Fruit fly (Drosophila melanogaster): ENCODE results near the gene CG7991.

CG7991 gene

dm6 chr3L:1702367-1702927, 27.9 kb downstream of the CG7991 start, which contains the start of gene CG13931:
CG13931 (minus strand) TSS chr3L:1702407.
- peak; percentile 29 for TF ChIP-seq Sp1 (GFP tag; optimal IDR thresholded peaks at IDR 0.05)
- no peak for TF ChIP-seq sage (GFP tag; optimal IDR thresholded peaks at IDR 0.05)
- peak; percentile 13 for TF ChIP-seq dmrt93B (GFP tag; optimal IDR thresholded peaks at IDR 0.05)
- peak in 1 of 2 experiments; percentile 41 for TF ChIP-seq foxo (GFP tag; optimal IDR thresholded peaks at IDR 0.05)
- TF ChIP-seq h (GFP tag; optimal IDR thresholded peaks at IDR 0.05), result peak; percentile 28
- TF ChIP-seq dl (GFP tag; optimal IDR thresholded peaks at IDR 0.05; ENCODE audit: insufficient read depth in 1 of 2, partially characterized antibody in 2 of 2), result no peak
- peak; percentile 28 for TF ChIP-seq br (GFP tag; optimal IDR thresholded peaks at IDR 0.05)
- no peak for TF ChIP-seq Hnf4 (GFP tag; optimal IDR thresholded peaks at IDR 0.05)
- TF ChIP-seq OdsH (GFP tag; optimal IDR thresholded peaks at IDR 0.05), result peak; percentile 16
- TF ChIP-seq Dif (GFP tag; optimal IDR thresholded peaks at IDR 0.05; ENCODE audit: partially characterized antibody), result no peak
- no peak for TF ChIP-seq CG32264 (GFP tag; optimal IDR thresholded peaks at IDR 0.05)
- peak; percentile 22 for TF ChIP-seq HLH106 (tag; optimal IDR thresholded peaks at IDR 0.05)
- peak; percentile 31 for TF ChIP-seq rgr (GFP tag; optimal IDR thresholded peaks at IDR 0.05)
- peak; percentile 16 for TF ChIP-seq fru (GFP tag; optimal IDR thresholded peaks at IDR 0.05)
- TF ChIP-seq ey (GFP tag; optimal IDR thresholded peaks at IDR 0.05), result peak; percentile 31

- TF ChIP-seq CG9705 (GFP tag; optimal IDR thresholded peaks at IDR 0.05), result no peak
- no peak for TF ChIP-seq Jra (GFP tag; optimal IDR thresholded peaks at IDR 0.05)
Observed at dm6 chr3L:1709161-1709560, 34.7 kb downstream of the CG7991 start.

- TF ChIP-seq Rel (GFP tag; optimal IDR thresholded peaks at IDR 0.05) (no peak), Rel (tag; optimal IDR thresholded peaks at IDR 0.05) (no peak), sv (GFP tag; optimal IDR thresholded peaks at IDR 0.05) (no peak), Abd-B (GFP tag; optimal IDR thresholded peaks at IDR 0.05) (no peak), foxo (GFP tag; optimal IDR thresholded peaks at IDR 0.05) (peak in 1 of 2 experiments; percentile 25), Dif (GFP tag; optimal IDR thresholded peaks at IDR 0.05; ENCODE audit: partially characterized antibody) (no peak), Dfd (GFP tag; optimal IDR thresholded peaks at IDR 0.05) (no peak), lola (GFP tag; optimal IDR thresholded peaks at IDR 0.05) (no peak), fru (GFP tag; optimal IDR thresholded peaks at IDR 0.05) (peak; percentile 50), Myc (optimal IDR thresholded peaks at IDR 0.05) (no peak), pan (optimal IDR thresholded peaks at IDR 0.05) (no peak), Hr78 (GFP tag; optimal IDR thresholded peaks at IDR 0.05) (no peak), Mio (GFP tag; optimal IDR thresholded peaks at IDR 0.05) (no peak), ey (GFP tag; optimal IDR thresholded peaks at IDR 0.05) (peak; percentile 45), OdsH (GFP tag; optimal IDR thresholded peaks at IDR 0.05) (peak; percentile 10), sage (GFP tag; optimal IDR thresholded peaks at IDR 0.05) (no peak), N (GFP tag; optimal IDR thresholded peaks at IDR 0.05) (no peak), Hnf4 (GFP tag; optimal IDR thresholded peaks at IDR 0.05) (no peak), brk (GFP tag; optimal IDR thresholded peaks at IDR 0.05) (no peak), tai (GFP tag; optimal IDR thresholded peaks at IDR 0.05) (no peak), CG9705 (GFP tag; optimal IDR thresholded peaks at IDR 0.05) (no peak), dmrt93B (GFP tag; optimal IDR thresholded peaks at IDR 0.05) (no peak), usp (GFP tag; optimal IDR thresholded peaks at IDR 0.05) (no peak), Sp1 (GFP tag; optimal IDR thresholded peaks at IDR 0.05) (peak; percentile 2), GATAd (GFP tag; optimal IDR thresholded peaks at IDR 0.05) (no peak), Jra (GFP tag; optimal IDR thresholded peaks at IDR 0.05) (no peak), woc (GFP tag; optimal IDR thresholded peaks at IDR 0.05) (peak; percentile 13), dsf (GFP tag; optimal IDR thresholded peaks at IDR 0.05; ENCODE audit: borderline replicate concordance) (no peak), jim (GFP tag; optimal IDR thresholded peaks at IDR 0.05) (no peak), psq (GFP tag; optimal IDR thresholded peaks at IDR 0.05) (no peak), rgr (GFP tag; optimal IDR thresholded peaks at IDR 0.05) (peak; percentile 24), h (GFP tag; optimal IDR thresholded peaks at IDR 0.05) (peak; percentile 52), br (GFP tag; optimal IDR thresholded peaks at IDR 0.05) (peak; percentile 22), HLH106 (tag; optimal IDR thresholded peaks at IDR 0.05) (peak; percentile 29)
Observed at dm6 chr3L:1710562-1710961, 36.1 kb downstream of the CG7991 start.

- TF ChIP-seq Abd-B (GFP tag; optimal IDR thresholded peaks at IDR 0.05), result no peak
- TF ChIP-seq br (GFP tag; optimal IDR thresholded peaks at IDR 0.05), result no peak
- no peak for TF ChIP-seq usp (GFP tag; optimal IDR thresholded peaks at IDR 0.05)
- TF ChIP-seq h (GFP tag; optimal IDR thresholded peaks at IDR 0.05), result no peak
- no peak for TF ChIP-seq Mio (GFP tag; optimal IDR thresholded peaks at IDR 0.05)
- TF ChIP-seq Sp1 (GFP tag; optimal IDR thresholded peaks at IDR 0.05), result no peak
- no peak for TF ChIP-seq foxo (GFP tag; optimal IDR thresholded peaks at IDR 0.05)
- no peak for TF ChIP-seq Rel (GFP tag; optimal IDR thresholded peaks at IDR 0.05)
- no peak for TF ChIP-seq Rel (tag; optimal IDR thresholded peaks at IDR 0.05)
- TF ChIP-seq brk (GFP tag; optimal IDR thresholded peaks at IDR 0.05), result no peak
- TF ChIP-seq CG9705 (GFP tag; optimal IDR thresholded peaks at IDR 0.05), result no peak
- TF ChIP-seq Hr78 (GFP tag; optimal IDR thresholded peaks at IDR 0.05), result no peak
- no peak for TF ChIP-seq fru (GFP tag; optimal IDR thresholded peaks at IDR 0.05)
- TF ChIP-seq HLH106 (tag; optimal IDR thresholded peaks at IDR 0.05), result no peak
- TF ChIP-seq Jra (GFP tag; optimal IDR thresholded peaks at IDR 0.05), result no peak
- TF ChIP-seq CrebA (GFP tag; optimal IDR thresholded peaks at IDR 0.05; ENCODE audit: borderline replicate concordance), result no peak
- no peak for TF ChIP-seq Dfd (GFP tag; optimal IDR thresholded peaks at IDR 0.05)
- TF ChIP-seq woc (GFP tag; optimal IDR thresholded peaks at IDR 0.05), result no peak
Observed at dm6 chr3L:1711218-1711617, 36.7 kb downstream of the CG7991 start.
